Fruit fly (Drosophila melanogaster): ENCODE results near the gene CG34307.
A peak's percentile ranks its signal among the peaks of the same experiment; 100 is the strongest.

Gene CG34307

dm6 chr3R:11850917-11851897 is 46.2 kb upstream of the CG34307 start (continued):
- TF ChIP-seq dsx (GFP tag; optimal IDR thresholded peaks at IDR 0.05; ENCODE audit: poor library complexity, severe bottlenecking) (peak; percentile 79), ss (GFP tag; optimal IDR thresholded peaks at IDR 0.05) (peak; percentile 68 to 75), topi (GFP tag; optimal IDR thresholded peaks at IDR 0.05) (peak; percentile 76), Eip78C (GFP tag) (peak; percentile 97), CG15336 (GFP tag; IDR thresholded peaks at IDR 0.05) (peak; percentile 97), lz (GFP tag; optimal IDR thresholded peaks at IDR 0.05) (peak; percentile 73), Hr38 (GFP tag; optimal IDR thresholded peaks at IDR 0.05) (peak; percentile 55), CG4318 (GFP tag; optimal IDR thresholded peaks at IDR 0.05) (peak; percentile 95), Sox102F (GFP tag; optimal IDR thresholded peaks at IDR 0.05) (peak; percentile 70), cyc (GFP tag; optimal IDR thresholded peaks at IDR 0.05) (peak; percentile 70), acj6 (GFP tag; optimal IDR thresholded peaks at IDR 0.05) (peak; percentile 87), CG16779 (tag; optimal IDR thresholded peaks at IDR 0.05) (peak; percentile 87), spab (GFP tag; optimal IDR thresholded peaks at IDR 0.05) (peak; percentile 77), fd59A (GFP tag; optimal IDR thresholded peaks at IDR 0.05) (peak; percentile 75), esn (GFP tag; optimal IDR thresholded peaks at IDR 0.05) (peak; percentile 76), svp (GFP tag) (peak; percentile 92), Hr39 (GFP tag; optimal IDR thresholded peaks at IDR 0.05) (peak; percentile 80), Blimp-1 (GFP tag; optimal IDR thresholded peaks at IDR 0.05) (peak; percentile 0), Ets21C (GFP tag; optimal IDR thresholded peaks at IDR 0.05) (peak; percentile 71), vri (GFP tag; optimal IDR thresholded peaks at IDR 0.05) (no peak), Smox (GFP tag; optimal IDR thresholded peaks at IDR 0.05) (peak; percentile 69), CG8119 (GFP tag; IDR thresholded peaks at IDR 0.05) (peak; percentile 97)

dm6 chr3R:11851939-11852338 is 45.4 kb upstream of the CG34307 start:
- no peak for TF ChIP-seq CG34406 (GFP tag; optimal IDR thresholded peaks at IDR 0.05)
- TF ChIP-seq achi (GFP tag; optimal IDR thresholded peaks at IDR 0.05) = peak; percentile 7
- TF ChIP-seq CG10669 (GFP tag; optimal IDR thresholded peaks at IDR 0.05) = no peak
- TF ChIP-seq CG4318 (GFP tag; optimal IDR thresholded peaks at IDR 0.05) = peak; percentile 17
- peak; percentile 22 for TF ChIP-seq CG32006 (GFP tag; optimal IDR thresholded peaks at IDR 0.05)
- peak; percentile 59 for TF ChIP-seq CG15336 (GFP tag; IDR thresholded peaks at IDR 0.05)
- no peak for TF ChIP-seq Hr4 (GFP tag; optimal IDR thresholded peaks at IDR 0.05)
- TF ChIP-seq CG11762 (GFP tag; optimal IDR thresholded peaks at IDR 0.05; ENCODE audit: insufficient read depth) = peak; percentile 11
- no peak for TF ChIP-seq spab (GFP tag; optimal IDR thresholded peaks at IDR 0.05)
- no peak for TF ChIP-seq dac (GFP tag; optimal IDR thresholded peaks at IDR 0.05)
- no peak for TF ChIP-seq Eip75B (GFP tag; optimal IDR thresholded peaks at IDR 0.05)
- no peak for TF ChIP-seq Lpt (GFP tag; optimal IDR thresholded peaks at IDR 0.05)
- TF ChIP-seq CG8119 (GFP tag; IDR thresholded peaks at IDR 0.05) = peak; percentile 25; the same call in 1 of the 3 replicates
- TF ChIP-seq eg (GFP tag; IDR thresholded peaks at IDR 0.05) = 0 out of 3 replicates have a peak, but pooled peaks have one; percentile 35
- no peak for TF ChIP-seq esn (GFP tag; optimal IDR thresholded peaks at IDR 0.05)
- peak; percentile 13 for TF ChIP-seq CG10631 (GFP tag; optimal IDR thresholded peaks at IDR 0.05)

- no peak for TF ChIP-seq CG6808 (GFP tag; optimal IDR thresholded peaks at IDR 0.05)
- no peak for TF ChIP-seq topi (GFP tag; optimal IDR thresholded peaks at IDR 0.05)
- peak; percentile 26 for TF ChIP-seq acj6 (GFP tag; optimal IDR thresholded peaks at IDR 0.05)
- no peak for TF ChIP-seq CG6854 (GFP tag; optimal IDR thresholded peaks at IDR 0.05)
- no peak for TF ChIP-seq salr (GFP tag; optimal IDR thresholded peaks at IDR 0.05)
- TF ChIP-seq CG1621 (tag; optimal IDR thresholded peaks at IDR 0.05) = no peak
- no peak for TF ChIP-seq CG6276 (GFP tag; optimal IDR thresholded peaks at IDR 0.05)
- no peak for TF ChIP-seq Ets96B (tag; optimal IDR thresholded peaks at IDR 0.05)
- TF ChIP-seq CG8632 (GFP tag; optimal IDR thresholded peaks at IDR 0.05) = peak; percentile 39
- TF ChIP-seq net (GFP tag; optimal IDR thresholded peaks at IDR 0.05) = no peak
- no peak for TF ChIP-seq pdm3 (GFP tag; optimal IDR thresholded peaks at IDR 0.05)
- TF ChIP-seq achi (GFP tag; optimal IDR thresholded peaks at IDR 0.05) = peak; percentile 32
- TF ChIP-seq Gug (GFP tag; IDR thresholded peaks at IDR 0.05) = no peak
- TF ChIP-seq CG7368 (GFP tag; optimal IDR thresholded peaks at IDR 0.05) = no peak
- 0 out of 3 replicates have a peak, but pooled peaks have one; percentile 26 for TF ChIP-seq CG8119 (GFP tag; IDR thresholded peaks at IDR 0.05)
- TF ChIP-seq Sox15 (GFP tag; optimal IDR thresholded peaks at IDR 0.05) = no peak
- TF ChIP-seq Met (GFP tag; optimal IDR thresholded peaks at IDR 0.05) = peak; percentile 16
- peak; percentile 26 for TF ChIP-seq OdsH (GFP tag; optimal IDR thresholded peaks at IDR 0.05)
- no peak for TF ChIP-seq Eip75B (GFP tag; optimal IDR thresholded peaks at IDR 0.05)
Observed at dm6 chr3R:11855156-11855555, 42.2 kb upstream of the CG34307 start.

All from whole organism, prepupa.